Worm (Caenorhabditis elegans): ENCODE data around the gene H12C20.7.

Gene H12C20.7

ce11 chrV:11534495-11535189 lies 38.1 kb downstream of the H12C20.7 start (continued):
- peak in 1 of 2 experiments; percentile 64 for TF ChIP-seq lsy-2 (tag; optimal IDR thresholded peaks at IDR 0.05)
- no peak; the same call in 1 of the 2 replicates for TF ChIP-seq madf-9 (GFP tag; conservative IDR thresholded peaks at IDR 0.05)
- TF ChIP-seq rbr-2 (tag; optimal IDR thresholded peaks at IDR 0.05), result no peak
- TF ChIP-seq F37D6.2 (tag; optimal IDR thresholded peaks at IDR 0.05), result no peak
- TF ChIP-seq nhr-6 (tag; optimal IDR thresholded peaks at IDR 0.05), result no peak
- TF ChIP-seq hlh-11 (tag; optimal IDR thresholded peaks at IDR 0.05), result peak; percentile 84
- no peak for TF ChIP-seq lir-3 (tag; optimal IDR thresholded peaks at IDR 0.05)
- TF ChIP-seq unc-130 (GFP tag; optimal IDR thresholded peaks at IDR 0.05), result no peak
- no peak for TF ChIP-seq ZK337.2 (GFP tag; IDR thresholded peaks at IDR 0.05)
- no peak for TF ChIP-seq ceh-28 (tag; optimal IDR thresholded peaks at IDR 0.05)
- no peak for TF ChIP-seq daf-19 (GFP tag; conservative IDR thresholded peaks at IDR 0.05)
- no peak for TF ChIP-seq attf-4 (tag; optimal IDR thresholded peaks at IDR 0.05)
- no peak for TF ChIP-seq lin-15B (tag; optimal IDR thresholded peaks at IDR 0.05)
- no peak; the same call in none of the 2 replicates for TF ChIP-seq lin-38 (GFP tag; IDR thresholded peaks at IDR 0.05)
- no peak for TF ChIP-seq zip-11 (GFP tag; IDR thresholded peaks at IDR 0.05)
- TF ChIP-seq spr-3 (GFP tag; optimal IDR thresholded peaks at IDR 0.05), result no peak

ce11 chrV:11533365-11533949 lies 39.3 kb downstream of the H12C20.7 start:
- TF ChIP-seq unc-62 (GFP tag; optimal IDR thresholded peaks at IDR 0.05 in 1 of 2) (peak in 1 of 2 experiments; percentile 93), unc-62 (tag; optimal IDR thresholded peaks at IDR 0.05) (no peak), nhr-48 (tag; optimal IDR thresholded peaks at IDR 0.05) (no peak), lin-15B (tag; optimal IDR thresholded peaks at IDR 0.05) (no peak), gei-8 (GFP tag; optimal IDR thresholded peaks at IDR 0.05) (no peak), pha-4 (GFP tag; IDR thresholded peaks at IDR 0.05) (0 out of 2 replicates have a peak, but pooled peaks have one; percentile 39), pha-4 (tag; optimal IDR thresholded peaks at IDR 0.05) (no peak), lsy-2 (tag; optimal IDR thresholded peaks at IDR 0.05) (no peak), mes-2 (tag; optimal IDR thresholded peaks at IDR 0.05; ENCODE audit: poor library complexity, severe bottlenecking) (no peak), mxl-3 (GFP tag; optimal IDR thresholded peaks at IDR 0.05) (no peak), daf-8 (GFP tag; IDR thresholded peaks at IDR 0.05) (no peak), nhr-76 (tag; optimal IDR thresholded peaks at IDR 0.05) (no peak), zfp-3 (GFP tag; conservative IDR thresholded peaks at IDR 0.05) (no peak), fkh-10 (GFP tag; optimal IDR thresholded peaks at IDR 0.05) (no peak), lin-13 (GFP tag; optimal IDR thresholded peaks at IDR 0.05) (no peak), nhr-41 (GFP tag; IDR thresholded peaks at IDR 0.05) (no peak), daf-16 (GFP tag; optimal IDR thresholded peaks at IDR 0.05) (peak in 1 of 2 experiments; percentile 29), daf-16 (tag; optimal IDR thresholded peaks at IDR 0.05) (no peak), attf-4 (tag; optimal IDR thresholded peaks at IDR 0.05) (no peak), zag-1 (tag; optimal IDR thresholded peaks at IDR 0.05) (no peak), nhr-77 (tag; optimal IDR thresholded peaks at IDR 0.05) (no peak), D1046.2 (GFP tag; IDR thresholded peaks at IDR 0.05) (0 out of 2 replicates have a peak, but pooled peaks have one; percentile 51), nhr-102 (tag; optimal IDR thresholded peaks at IDR 0.05) (no peak), aha-1 (tag) (peak; percentile 93), ztf-7 (tag; optimal IDR thresholded peaks at IDR 0.05) (no peak)

DNA sequence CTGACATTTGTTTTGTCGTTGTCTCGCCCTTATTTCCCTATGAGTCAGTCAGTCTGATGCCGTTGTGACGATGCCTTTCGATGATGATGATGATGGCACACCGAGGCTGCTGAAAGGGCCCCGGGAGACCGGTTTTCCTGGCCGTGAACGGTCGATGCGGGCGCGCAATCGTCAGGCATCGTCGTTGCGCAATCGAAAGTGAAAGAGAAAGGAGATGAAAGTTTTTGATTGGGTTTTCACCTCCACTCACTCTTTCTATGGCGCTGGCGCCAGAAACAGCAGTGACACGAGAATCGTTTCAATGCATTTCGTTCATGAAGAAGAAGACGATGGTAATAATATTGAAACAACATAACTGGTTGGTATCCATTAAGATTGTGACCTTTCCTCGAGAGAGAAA lies 39.8 kb downstream of the H12C20.7 start:
- TF ChIP-seq saeg-2 (GFP tag; IDR thresholded peaks at IDR 0.05), result no peak
- no peak for TF ChIP-seq lin-15B (tag; optimal IDR thresholded peaks at IDR 0.05)
- TF ChIP-seq daf-12 (tag; optimal IDR thresholded peaks at IDR 0.05), result no peak
- TF ChIP-seq ceh-44 (GFP tag; IDR thresholded peaks at IDR 0.05), result no peak
- 0 out of 2 replicates have a peak, but pooled peaks have one; percentile 33 for TF ChIP-seq T26A8.4 (GFP tag; IDR thresholded peaks at IDR 0.05)
- TF ChIP-seq snpc-1.2 (GFP tag; IDR thresholded peaks at IDR 0.05), result no peak
- no peak for TF ChIP-seq nhr-237 (tag; optimal IDR thresholded peaks at IDR 0.05)
- 0 out of 2 replicates have a peak, but pooled peaks have one; percentile 25 for TF ChIP-seq lin-29 (GFP tag; IDR thresholded peaks at IDR 0.05)
- 0 out of 2 replicates have a peak, but pooled peaks have one; percentile 35 for TF ChIP-seq Y75B8A.6 (GFP tag; IDR thresholded peaks at IDR 0.05)
- TF ChIP-seq mep-1 (tag; optimal IDR thresholded peaks at IDR 0.05), result peak; percentile 25
- no peak for TF ChIP-seq unc-130 (GFP tag; optimal IDR thresholded peaks at IDR 0.05)
- TF ChIP-seq cey-2 (tag; optimal IDR thresholded peaks at IDR 0.05; ENCODE audit: borderline replicate concordance, insufficient read depth), result no peak
- no peak for TF ChIP-seq dpl-1 (GFP tag; optimal IDR thresholded peaks at IDR 0.05)
- no peak for TF ChIP-seq ctbp-1 (GFP tag; IDR thresholded peaks at IDR 0.05)

Data from whole organism, L4 larva.